Fruit fly (Drosophila melanogaster) whole organism, embryonic: Measurements from ENCODE around the gene Dus1.

Source experiments
- ATbp ChIP-seq: fragments of 200-800 bp; sonication (Bioruptor generic); optimal IDR thresholded peaks from 2 replicates; lab custom pipeline; 2017; ENCODE audit warnings: missing biosample characterization, mild to moderate bottlenecking, missing genetic modification characterization, missing genetic modification reagents
- CG10147 ChIP-seq: fragments of 200-800 bp; sonication (Bioruptor generic); optimal IDR thresholded peaks from 2 replicates; lab custom pipeline; 2019; ENCODE audit warnings: missing biosample characterization, mild to moderate bottlenecking, missing genetic modification characterization, moderate library complexity
- CG10959 ChIP-seq: fragments of 200-800 bp; sonication (Bioruptor generic); IDR thresholded peaks from 2 replicates; pipeline ENCODE4 v1.3.6; 2022; ENCODE audit warnings: missing biosample characterization, missing genetic modification characterization
- CG12219 ChIP-seq: fragments of 200-800 bp; sonication (Bioruptor generic); optimal IDR thresholded peaks from 3 replicates; lab custom pipeline; 2018; ENCODE audit warnings: missing biosample characterization, mild to moderate bottlenecking, missing genetic modification characterization
- CG13287 ChIP-seq: fragments of 200-800 bp; sonication (Bioruptor generic); IDR thresholded peaks from 2 replicates; pipeline ENCODE4 v1.3.6; 2022; ENCODE audit warnings: missing biosample characterization, missing genetic modification characterization; ENCODE audit not compliant: partially characterized antibody
- CG14014 ChIP-seq: fragments of 200-800 bp; sonication (Bioruptor generic); IDR thresholded peaks from 2 replicates; pipeline ENCODE4 v1.3.6; 2022; ENCODE audit warnings: missing biosample characterization, missing genetic modification characterization
- CG15011 ChIP-seq: fragments of 200-800 bp; sonication (Bioruptor generic); optimal IDR thresholded peaks from 3 replicates; lab custom pipeline; 2018; ENCODE audit warnings: missing biosample characterization, mild to moderate bottlenecking, missing genetic modification characterization
- CG1529 ChIP-seq: fragments of 200-800 bp; sonication (Bioruptor generic); optimal IDR thresholded peaks from 3 replicates; lab custom pipeline; 2018; ENCODE audit warnings: missing biosample characterization, missing genetic modification characterization
- CG15479 ChIP-seq: fragments of 200-800 bp; sonication (Bioruptor generic); optimal IDR thresholded peaks from 3 replicates; lab custom pipeline; 2019; ENCODE audit warnings: missing biosample characterization, mild to moderate bottlenecking, missing genetic modification characterization, moderate library complexity
- CG18476 ChIP-seq: fragments of 200-800 bp; sonication (Bioruptor generic); optimal IDR thresholded peaks from 2 replicates; lab custom pipeline; 2016; ENCODE audit warnings: missing biosample characterization, mild to moderate bottlenecking, missing genetic modification characterization
- CG30403 ChIP-seq: fragments of 200-800 bp; sonication (Bioruptor generic); optimal IDR thresholded peaks from 3 replicates; lab custom pipeline; 2016; ENCODE audit warnings: missing biosample characterization, missing genetic modification characterization
- CG33213 ChIP-seq: fragments of 200-800 bp; sonication (Bioruptor generic); optimal IDR thresholded peaks from 3 replicates; lab custom pipeline; 2016; ENCODE audit warnings: missing biosample characterization, missing genetic modification characterization
- CG4328 ChIP-seq: fragments of 200-800 bp; sonication (Bioruptor generic); optimal IDR thresholded peaks from 3 replicates; lab custom pipeline; 2017; ENCODE audit warnings: missing biosample characterization, missing genetic modification reagents, missing genetic modification characterization
- CG43689 ChIP-seq: fragments of 200-800 bp; sonication (Bioruptor generic); IDR thresholded peaks from 2 replicates; pipeline ENCODE4 v1.3.6; 2022; ENCODE audit warnings: missing biosample characterization, missing genetic modification characterization
- CG6272 ChIP-seq: fragments of 200-800 bp; sonication (Bioruptor generic); IDR thresholded peaks from 2 replicates; pipeline ENCODE4 v1.3.6; 2022; ENCODE audit warnings: missing biosample characterization, missing genetic modification characterization
- CG7556 ChIP-seq: fragments of 200-800 bp; sonication (Bioruptor generic); optimal IDR thresholded peaks from 2 replicates; lab custom pipeline; 2017; ENCODE audit warnings: missing biosample characterization, mild to moderate bottlenecking, missing genetic modification characterization
- CG7839 ChIP-seq: fragments of 200-800 bp; sonication (Bioruptor generic); optimal IDR thresholded peaks from 3 replicates; lab custom pipeline; 2018; ENCODE audit warnings: missing biosample characterization, mild to moderate bottlenecking, missing genetic modification characterization, moderate library complexity
- CG8765 ChIP-seq: fragments of 200-800 bp; sonication (Bioruptor generic); IDR thresholded peaks from 2 replicates; pipeline ENCODE4 v1.3.6; 2022; ENCODE audit warnings: missing biosample characterization, missing genetic modification characterization
- CG9817 ChIP-seq: fragments of 200-800 bp; sonication (Bioruptor generic); optimal IDR thresholded peaks from 2 replicates; lab custom pipeline; 2018; ENCODE audit warnings: missing biosample characterization, mild to moderate bottlenecking, missing genetic modification characterization, moderate library complexity
- CG9932 ChIP-seq: fragments of 200-800 bp; sonication (Bioruptor generic); IDR thresholded peaks from 2 replicates; pipeline ENCODE4 v1.3.6; 2022; ENCODE audit warnings: missing biosample characterization, missing genetic modification characterization
- Camta ChIP-seq: fragments of 200-800 bp; sonication (Bioruptor generic); optimal IDR thresholded peaks from 2 replicates; lab custom pipeline; 2016; ENCODE audit warnings: missing biosample characterization, missing genetic modification characterization
- D19B ChIP-seq: fragments of 200-800 bp; sonication (Bioruptor generic); optimal IDR thresholded peaks from 2 replicates; lab custom pipeline; 2017; ENCODE audit warnings: missing biosample characterization, mild to moderate bottlenecking, missing genetic modification characterization
- Hr3 ChIP-seq: fragments of 200-800 bp; sonication (Bioruptor generic); optimal IDR thresholded peaks from 3 replicates; lab custom pipeline; 2016; ENCODE audit warnings: missing biosample characterization, missing genetic modification characterization
- Lim3 ChIP-seq: fragments of 200-800 bp; sonication (Bioruptor generic); IDR thresholded peaks from 2 replicates; pipeline ENCODE4 v1.3.6; 2022; ENCODE audit warnings: missing biosample characterization, missing genetic modification characterization
- Mrtf ChIP-seq: fragments of 200-800 bp; sonication (Bioruptor generic); IDR thresholded peaks from 3 replicates; pipeline ENCODE4 v1.3.6; 2022; ENCODE audit warnings: missing biosample characterization, missing genetic modification characterization
- Myb ChIP-seq: fragments of 200-800 bp; sonication (Bioruptor generic); optimal IDR thresholded peaks from 2 replicates; lab custom pipeline; 2016; ENCODE audit warnings: missing biosample characterization, missing genetic modification characterization
- NC2α ChIP-seq: fragments of 200-800 bp; sonication (Bioruptor generic); optimal IDR thresholded peaks from 2 replicates; lab custom pipeline; 2016; ENCODE audit warnings: missing biosample characterization, missing genetic modification characterization
- NC2β ChIP-seq: fragments of 200-800 bp; sonication (Bioruptor generic); optimal IDR thresholded peaks from 2 replicates; lab custom pipeline; 2016; ENCODE audit warnings: missing biosample characterization, missing genetic modification characterization
- Oaz ChIP-seq: fragments of 200-800 bp; sonication (Bioruptor generic); IDR thresholded peaks from 2 replicates; pipeline ENCODE4 v1.3.6; 2022; ENCODE audit warnings: missing biosample characterization, missing genetic modification characterization
- Taf1 ChIP-seq: fragments of 200-800 bp; sonication (Bioruptor generic); IDR thresholded peaks from 2 replicates; pipeline ENCODE4 v1.3.6; 2022; ENCODE audit warnings: missing biosample characterization, missing genetic modification characterization
- YL-1 ChIP-seq: fragments of 200-800 bp; sonication (Bioruptor generic); optimal IDR thresholded peaks from 3 replicates; lab custom pipeline; 2017; ENCODE audit warnings: missing biosample characterization, mild to moderate bottlenecking, missing genetic modification characterization
- aop ChIP-seq: fragments of 200-800 bp; sonication (Bioruptor generic); IDR thresholded peaks from 2 replicates; pipeline ENCODE4 v1.3.6; 2022; ENCODE audit warnings: missing biosample characterization, missing genetic modification characterization
- bab2 ChIP-seq: fragments of 200-800 bp; sonication (Bioruptor generic); optimal IDR thresholded peaks from 2 replicates; lab custom pipeline; 2016; ENCODE audit warnings: missing biosample characterization, missing genetic modification characterization
- br ChIP-seq: fragments of >200 bp; optimal IDR thresholded peaks from 2 replicates; lab custom pipeline; 2017
- da ChIP-seq: fragments of 200-800 bp; sonication (Bioruptor generic); optimal IDR thresholded peaks from 2 replicates; lab custom pipeline; 2016; ENCODE audit warnings: missing biosample characterization, missing genetic modification characterization
- dpn ChIP-seq, 2 experiments: fragments of 200-800 bp; sonication (Bioruptor generic); optimal IDR thresholded peaks; 3 replicates each; lab custom pipeline; 2016; ENCODE audit warnings: missing biosample characterization in 2 of 2, missing genetic modification characterization in 2 of 2
- grau ChIP-seq: fragments of 200-800 bp; optimal IDR thresholded peaks from 3 replicates; lab custom pipeline; 2019; ENCODE audit warnings: missing biosample characterization, mild to moderate bottlenecking, missing genetic modification characterization, moderate library complexity
- jing ChIP-seq: fragments of 200-800 bp; sonication (Bioruptor generic); optimal IDR thresholded peaks from 2 replicates; lab custom pipeline; 2018; ENCODE audit warnings: missing biosample characterization, mild to moderate bottlenecking, missing genetic modification characterization
- klu ChIP-seq: fragments of 200-800 bp; sonication (Bioruptor generic); IDR thresholded peaks from 2 replicates; pipeline ENCODE4 v1.3.6; 2022; ENCODE audit warnings: missing biosample characterization, missing genetic modification characterization
- kni ChIP-seq: fragments of 200-800 bp; sonication (Bioruptor generic); optimal IDR thresholded peaks from 3 replicates; lab custom pipeline; 2017; ENCODE audit warnings: mild to moderate bottlenecking, missing biosample characterization, missing genetic modification reagents, missing genetic modification characterization
- luna ChIP-seq: fragments of 200-800 bp; sonication (Bioruptor generic); optimal IDR thresholded peaks from 2 replicates; lab custom pipeline; 2016; ENCODE audit warnings: missing biosample characterization, missing genetic modification characterization
- nerfin-1 ChIP-seq: fragments of 200-800 bp; sonication (Bioruptor generic); optimal IDR thresholded peaks from 3 replicates; lab custom pipeline; 2019; ENCODE audit warnings: missing biosample characterization, mild to moderate bottlenecking, missing genetic modification characterization, moderate library complexity
- peb ChIP-seq: fragments of 200-800 bp; sonication (Bioruptor generic); IDR thresholded peaks from 2 replicates; pipeline ENCODE4 v1.3.6; 2022; ENCODE audit warnings: missing biosample characterization, missing genetic modification characterization
- psq ChIP-seq: fragments of 200-800 bp; sonication (Bioruptor generic); optimal IDR thresholded peaks from 2 replicates; lab custom pipeline; 2017; ENCODE audit warnings: missing biosample characterization, missing genetic modification characterization
- salm ChIP-seq: fragments of 200-800 bp; sonication (Bioruptor generic); optimal IDR thresholded peaks from 2 replicates; lab custom pipeline; 2018; ENCODE audit warnings: missing biosample characterization, mild to moderate bottlenecking, missing genetic modification characterization
- tgo ChIP-seq: fragments of 200-800 bp; sonication (Bioruptor generic); IDR thresholded peaks from 3 replicates; pipeline ENCODE4 v1.3.6; 2022; ENCODE audit warnings: missing biosample characterization, missing genetic modification characterization
- tup ChIP-seq: fragments of 200-800 bp; sonication (Bioruptor generic); optimal IDR thresholded peaks from 2 replicates; lab custom pipeline; 2016; ENCODE audit warnings: missing biosample characterization, mild to moderate bottlenecking, missing genetic modification characterization, moderate library complexity
- tx ChIP-seq: fragments of 200-800 bp; sonication (Bioruptor generic); optimal IDR thresholded peaks from 2 replicates; lab custom pipeline; 2016; ENCODE audit warnings: missing biosample characterization, missing genetic modification characterization
- vfl ChIP-seq: fragments of 200-800 bp; sonication (Bioruptor generic); optimal IDR thresholded peaks from 2 replicates; lab custom pipeline; 2016; ENCODE audit warnings: missing biosample characterization, missing genetic modification characterization
- wek ChIP-seq: fragments of 200-800 bp; sonication (Bioruptor generic); optimal IDR thresholded peaks from 3 replicates; lab custom pipeline; 2018; ENCODE audit warnings: missing biosample characterization, mild to moderate bottlenecking, missing genetic modification characterization, moderate library complexity

Dus1 gene

DNA sequence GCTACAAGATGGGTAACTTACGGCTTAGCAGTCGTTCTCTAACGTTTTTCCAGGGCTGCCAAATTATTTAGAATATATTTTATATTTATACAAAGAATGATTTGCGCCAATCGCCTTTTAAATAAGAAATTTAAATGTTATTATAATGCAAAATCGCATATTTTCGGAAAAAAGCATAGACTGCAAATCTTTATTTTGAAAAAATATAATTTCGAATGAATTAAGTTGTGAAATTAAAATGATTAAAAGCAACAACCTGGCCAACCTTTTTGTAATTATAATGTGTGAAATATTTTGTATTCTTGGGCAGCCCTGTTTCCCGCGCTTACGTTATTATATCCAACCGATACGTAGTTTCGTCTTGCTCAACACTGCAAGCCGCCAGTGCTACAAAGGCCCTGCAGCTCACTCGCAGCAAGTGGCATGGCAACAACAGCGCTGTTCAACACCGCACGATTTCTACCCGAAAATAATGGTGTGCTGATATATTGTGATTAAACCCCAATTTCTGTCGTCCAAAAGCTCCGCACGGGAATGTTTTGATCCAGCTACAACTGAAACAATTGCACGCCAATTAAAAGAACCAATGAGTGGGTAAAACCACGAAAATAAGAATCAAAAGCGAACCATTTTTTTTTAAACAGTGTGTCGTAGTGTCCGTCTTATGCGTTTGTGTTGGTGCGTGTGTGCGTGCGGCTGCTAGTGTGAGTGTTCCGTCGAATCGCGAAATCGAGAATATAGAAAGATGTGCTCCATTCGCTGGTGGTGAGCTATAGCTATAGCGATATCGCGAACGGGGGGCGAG, 26.1 kb upstream of the Dus1 start, which contains the start of gene Pi3K21B (continued):
- peak; percentile 59 for TF ChIP-seq CG8765 (GFP tag; lab: Robert Waterston, UW)
- TF ChIP-seq CG13287 (GFP tag; lab: Robert Waterston, UW): peak; percentile 44; the same call in 1 of the 2 replicates
- peak; percentile 93 for TF ChIP-seq Hr3
- TF ChIP-seq vfl (GFP tag; lab: Kevin White, UChicago): peak; percentile 92
- TF ChIP-seq tgo (GFP tag; lab: Robert Waterston, UW): peak; percentile 84
- TF ChIP-seq ATbp (GFP tag; lab: Kevin White, UChicago): peak; percentile 51
- TF ChIP-seq CG12219 (GFP tag; lab: Kevin White, UChicago): peak; percentile 37
- TF ChIP-seq NC2α (GFP tag; lab: Kevin White, UChicago): peak; percentile 75
- peak; percentile 43 for TF ChIP-seq jing (GFP tag; lab: Kevin White, UChicago)
- peak; percentile 78 for TF ChIP-seq CG6272 (GFP tag; lab: Robert Waterston, UW)
- peak; percentile 78 for TF ChIP-seq CG10959
- TF ChIP-seq Taf1 (GFP tag; lab: Robert Waterston, UW): peak; percentile 54; the same call in 1 of the 2 replicates
- TF ChIP-seq CG15011: peak; percentile 83
- TF ChIP-seq CG7556 (GFP tag; lab: Kevin White, UChicago): peak; percentile 93
- TF ChIP-seq CG33213 (GFP tag; lab: Kevin White, UChicago): peak; percentile 93
- peak; percentile 75 for TF ChIP-seq Myb (GFP tag; lab: Kevin White, UChicago)
- peak; percentile 82 for TF ChIP-seq nerfin-1 (tag; lab: Kevin White, UChicago)
- peak; percentile 84 for TF ChIP-seq CG14014 (GFP tag; lab: Robert Waterston, UW)
- TF ChIP-seq Oaz (GFP tag; lab: Robert Waterston, UW): peak; percentile 79
- TF ChIP-seq tup (GFP tag; lab: Kevin White, UChicago): peak; percentile 90
- peak; percentile 76 for TF ChIP-seq CG1529
- no peak for TF ChIP-seq CG15479 (GFP tag; lab: Kevin White, UChicago)
- TF ChIP-seq kni (GFP tag; lab: Kevin White, UChicago): peak; percentile 87
- TF ChIP-seq klu (GFP tag; lab: Robert Waterston, UW): peak; percentile 77
- peak; percentile 57 for TF ChIP-seq wek (GFP tag; lab: Kevin White, UChicago)
- peak; percentile 97 for TF ChIP-seq CG9932 (GFP tag; lab: Robert Waterston, UW)
- peak; percentile 68 for TF ChIP-seq da (GFP tag; lab: Kevin White, UChicago)
- TF ChIP-seq bab2 (GFP tag; lab: Kevin White, UChicago): peak; percentile 96
- peak; percentile 90 for TF ChIP-seq tx (GFP tag; lab: Kevin White, UChicago)
- no peak for TF ChIP-seq Lim3 (GFP tag; lab: Robert Waterston, UW)
- TF ChIP-seq luna (GFP tag; lab: Kevin White, UChicago): peak; percentile 82
- peak; percentile 68 for TF ChIP-seq D19B (GFP tag; lab: Kevin White, UChicago)
- peak; percentile 90 for TF ChIP-seq Camta
- TF ChIP-seq aop (GFP tag; lab: Robert Waterston, UW): peak; percentile 57
- peak; percentile 83 for TF ChIP-seq NC2β (GFP tag; lab: Kevin White, UChicago)
- TF ChIP-seq CG43689 (GFP tag; lab: Robert Waterston, UW): no peak; the same call in none of the 2 replicates
- peak; percentile 70 for TF ChIP-seq peb
- TF ChIP-seq YL-1 (GFP tag; lab: Kevin White, UChicago): peak; percentile 75
- peak; percentile 60 for TF ChIP-seq salm (tag; lab: Kevin White, UChicago)
- no peak; the same call in none of the 3 replicates for TF ChIP-seq Mrtf (GFP tag; lab: Robert Waterston, UW)
- TF ChIP-seq dpn (GFP tag; optimal IDR thresholded peaks at IDR 0.05; lab: Kevin White, UChicago): peak; percentile 93 to 94
- TF ChIP-seq CG9817: peak; percentile 93
- peak; percentile 54 for TF ChIP-seq psq (GFP tag; lab: Kevin White, UChicago)
- TF ChIP-seq br (lab: Kevin White, UChicago): no peak
- TF ChIP-seq CG7839 (tag; lab: Kevin White, UChicago): peak; percentile 91
- TF ChIP-seq CG4328 (GFP tag; lab: Kevin White, UChicago): peak; percentile 89
- peak; percentile 96 for TF ChIP-seq CG30403 (GFP tag; lab: Kevin White, UChicago)
- TF ChIP-seq CG18476 (GFP tag; lab: Kevin White, UChicago): peak; percentile 79
- peak; percentile 90 for TF ChIP-seq grau (tag; lab: Kevin White, UChicago)
- TF ChIP-seq CG10147 (GFP tag; lab: Kevin White, UChicago): peak; percentile 88
